Fruit fly (Drosophila melanogaster) whole organism, pupa: ENCODE results near the gene Rab9D.

Source experiments
- CG14655 ChIP-seq: fragments of 200-800 bp; sonication (Bioruptor generic); optimal IDR thresholded peaks from 3 replicates; lab custom pipeline; 2017; ENCODE audit warnings: mild to moderate bottlenecking, missing biosample characterization, missing genetic modification reagents, missing genetic modification characterization
- CG4496 ChIP-seq: fragments of 200-800 bp; sonication (Bioruptor generic); IDR thresholded peaks from 3 replicates; pipeline ENCODE4 v1.3.6; 2022; ENCODE audit warnings: missing biosample characterization, missing genetic modification characterization
- CG8159 ChIP-seq: fragments of 200-800 bp; sonication (Bioruptor generic); optimal IDR thresholded peaks from 3 replicates; lab custom pipeline; 2018; ENCODE audit warnings: missing biosample characterization, mild to moderate bottlenecking, missing genetic modification characterization, moderate library complexity
- Pif1B ChIP-seq: fragments of 200-800 bp; sonication (Bioruptor generic); optimal IDR thresholded peaks from 3 replicates; lab custom pipeline; 2016; ENCODE audit warnings: missing biosample characterization, missing genetic modification characterization
- Snoo ChIP-seq: fragments of 200-800 bp; sonication (Bioruptor generic); optimal IDR thresholded peaks from 3 replicates; lab custom pipeline; 2017; ENCODE audit warnings: missing biosample characterization, mild to moderate bottlenecking, missing genetic modification characterization, inconsistent platforms
- gl ChIP-seq: fragments of 200-800 bp; sonication (Bioruptor generic); optimal IDR thresholded peaks from 2 replicates; lab custom pipeline; 2018; ENCODE audit warnings: missing biosample characterization, mild to moderate bottlenecking, missing genetic modification characterization

DNA sequence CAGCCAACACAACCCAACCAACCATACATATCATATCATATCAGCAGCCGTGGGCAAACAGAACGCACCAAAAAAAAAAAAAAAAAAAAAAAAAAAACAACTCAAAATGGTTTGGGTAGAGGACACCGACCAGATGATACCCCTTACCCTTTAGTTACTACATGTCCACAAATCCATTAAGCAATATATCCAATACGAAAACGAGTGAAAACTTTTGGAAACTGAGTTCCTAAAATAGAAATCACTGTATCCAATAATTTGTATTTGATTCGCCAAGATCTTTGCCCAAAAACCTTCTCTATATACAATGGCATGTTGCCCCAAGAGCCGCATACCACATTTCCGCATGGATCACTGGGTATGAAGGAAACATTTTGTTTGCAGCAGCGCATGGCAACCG, 7.4 kb upstream of the Rab9D start:
- TF ChIP-seq Snoo (no peak), CG14655 (peak; percentile 53), CG8159 (tag; lab: Kevin White, UChicago) (peak; percentile 64), CG4496 (GFP tag; lab: Robert Waterston, UW) (no peak), gl (tag; lab: Kevin White, UChicago) (no peak), Pif1B (GFP tag; lab: Kevin White, UChicago) (peak; percentile 71)
